2 fruit fly cellular contexts compared by ENCODE assay signal in genomic region chr2L:1073530-1073929, dm6.
TF ChIP-seq lines count a peak whose summit lies in the region.

No protein-coding gene starts in this region.

TF ChIP-seq in whole organism, embryonic, 481 proteins besides CTCF, POLR2A, EP300 and RAD21 (continued from another document):
- no peak for TF ChIP-seq crol (GFP tag; IDR thresholded peaks at IDR 0.05; lab: Robert Waterston, UW)
- no peak for TF ChIP-seq lov (optimal IDR thresholded peaks at IDR 0.05; lab: Kevin White, UChicago)
- 0 out of 3 replicates have a peak, but pooled peaks have one; percentile 11 for TF ChIP-seq lov (GFP tag; IDR thresholded peaks at IDR 0.05; lab: Robert Waterston, UW)
- no peak for TF ChIP-seq CG8089 (GFP tag; optimal IDR thresholded peaks at IDR 0.05; lab: Kevin White, UChicago)
- no peak for TF ChIP-seq h (optimal IDR thresholded peaks at IDR 0.05; lab: Kevin White, UChicago)
- no peak for TF ChIP-seq HLH54F (GFP tag; optimal IDR thresholded peaks at IDR 0.05; lab: Kevin White, UChicago)
- peak; percentile 43 for TF ChIP-seq D19B (GFP tag; optimal IDR thresholded peaks at IDR 0.05; lab: Kevin White, UChicago)
- TF ChIP-seq CG11456 (GFP tag; IDR thresholded peaks at IDR 0.05; lab: Robert Waterston, UW): no peak
- TF ChIP-seq Pdp1 (GFP tag; optimal IDR thresholded peaks at IDR 0.05; lab: Kevin White, UChicago): peak in 1 of 2 experiments; percentile 10
- no peak for TF ChIP-seq CG2889 (GFP tag; IDR thresholded peaks at IDR 0.05; lab: Robert Waterston, UW)
- no peak for TF ChIP-seq hbn (GFP tag; IDR thresholded peaks at IDR 0.05; lab: Robert Waterston, UW; ENCODE audit: partially characterized antibody)
- TF ChIP-seq Hmx (GFP tag; optimal IDR thresholded peaks at IDR 0.05; lab: Kevin White, UChicago): no peak
- TF ChIP-seq row (GFP tag; IDR thresholded peaks at IDR 0.05; lab: Robert Waterston, UW): peak; percentile 28; the same call in 1 of the 3 replicates
- TF ChIP-seq fd96Cb (tag; optimal IDR thresholded peaks at IDR 0.05; lab: Kevin White, UChicago): no peak
- TF ChIP-seq Dfd (GFP tag; optimal IDR thresholded peaks at IDR 0.05; lab: Kevin White, UChicago): no peak
- peak; percentile 47; the same call in 1 of the 2 replicates for TF ChIP-seq Drgx (GFP tag; IDR thresholded peaks at IDR 0.05; lab: Robert Waterston, UW)
- TF ChIP-seq dimm (GFP tag; IDR thresholded peaks at IDR 0.05; lab: Robert Waterston, UW): no peak
- TF ChIP-seq nau (GFP tag; optimal IDR thresholded peaks at IDR 0.05; lab: Kevin White, UChicago): no peak
- no peak for TF ChIP-seq sna (GFP tag; IDR thresholded peaks at IDR 0.05; lab: Robert Waterston, UW; ENCODE audit: partially characterized antibody)
- TF ChIP-seq Fer3 (tag; optimal IDR thresholded peaks at IDR 0.05; lab: Kevin White, UChicago): no peak
- no peak for TF ChIP-seq CG6175 (GFP tag; IDR thresholded peaks at IDR 0.05; lab: Robert Waterston, UW)
- no peak for TF ChIP-seq onecut (GFP tag; IDR thresholded peaks at IDR 0.05; lab: Robert Waterston, UW)
- TF ChIP-seq CG8765 (GFP tag; IDR thresholded peaks at IDR 0.05; lab: Robert Waterston, UW): no peak
- TF ChIP-seq CG8944 (GFP tag; optimal IDR thresholded peaks at IDR 0.05; lab: Kevin White, UChicago): no peak
- TF ChIP-seq C15 (GFP tag; IDR thresholded peaks at IDR 0.05; lab: Robert Waterston, UW): no peak
- no peak for TF ChIP-seq H2.0 (GFP tag; IDR thresholded peaks at IDR 0.05; lab: Robert Waterston, UW)
- TF ChIP-seq kni (GFP tag; optimal IDR thresholded peaks at IDR 0.05; lab: Kevin White, UChicago): no peak
- TF ChIP-seq seq (GFP tag; IDR thresholded peaks at IDR 0.05; lab: Robert Waterston, UW): no peak
- TF ChIP-seq ftz-f1 (GFP tag; optimal IDR thresholded peaks at IDR 0.05; lab: Kevin White, UChicago): no peak
- no peak for TF ChIP-seq cwo (GFP tag; optimal IDR thresholded peaks at IDR 0.05; lab: Kevin White, UChicago)
- TF ChIP-seq pb (GFP tag; optimal IDR thresholded peaks at IDR 0.05; lab: Kevin White, UChicago): no peak
- no peak for TF ChIP-seq sc (optimal IDR thresholded peaks at IDR 0.05; lab: Kevin White, UChicago)
- TF ChIP-seq sc (GFP tag; optimal IDR thresholded peaks at IDR 0.05; lab: Kevin White, UChicago): no peak
- no peak for TF ChIP-seq sisA (GFP tag; IDR thresholded peaks at IDR 0.05; lab: Robert Waterston, UW)
- TF ChIP-seq Mad (GFP tag; optimal IDR thresholded peaks at IDR 0.05; lab: Kevin White, UChicago): no peak
- TF ChIP-seq CG18011 (GFP tag; optimal IDR thresholded peaks at IDR 0.05; lab: Kevin White, UChicago): no peak
- no peak for TF ChIP-seq CG12299 (tag; optimal IDR thresholded peaks at IDR 0.05; lab: Kevin White, UChicago)
- no peak for TF ChIP-seq esg (GFP tag; conservative IDR thresholded peaks at IDR 0.05; lab: Robert Waterston, UW)
- no peak for TF ChIP-seq CG9817 (tag; optimal IDR thresholded peaks at IDR 0.05; lab: Kevin White, UChicago)
- TF ChIP-seq ssp (GFP tag; IDR thresholded peaks at IDR 0.05; lab: Robert Waterston, UW): 0 out of 2 replicates have a peak, but pooled peaks have one; percentile 5
- peak; percentile 54 for TF ChIP-seq lab (GFP tag; optimal IDR thresholded peaks at IDR 0.05; lab: Kevin White, UChicago)

TF ChIP-seq in whole organism, prepupa, 60 proteins besides CTCF, POLR2A, EP300 and RAD21 (continued from another document):
- peak; percentile 2 for TF ChIP-seq esn (GFP tag; optimal IDR thresholded peaks at IDR 0.05; lab: Kevin White, UChicago)
- TF ChIP-seq CG4318 (GFP tag; optimal IDR thresholded peaks at IDR 0.05; lab: Kevin White, UChicago): peak; percentile 32
- TF ChIP-seq vri (GFP tag; optimal IDR thresholded peaks at IDR 0.05; lab: Kevin White, UChicago): no peak
- no peak for TF ChIP-seq Lpt (GFP tag; optimal IDR thresholded peaks at IDR 0.05; lab: Kevin White, UChicago)
- peak; percentile 54; the same call in 1 of the 2 replicates for TF ChIP-seq CG15336 (GFP tag; IDR thresholded peaks at IDR 0.05; lab: Robert Waterston, UW)
- TF ChIP-seq Eip78C (GFP tag; lab: Kevin White, UChicago): peak; percentile 78
- TF ChIP-seq CG11762 (GFP tag; optimal IDR thresholded peaks at IDR 0.05; lab: Kevin White, UChicago; ENCODE audit: insufficient read depth): no peak
- no peak for TF ChIP-seq CG9139 (GFP tag; optimal IDR thresholded peaks at IDR 0.05; lab: Kevin White, UChicago)
- peak; percentile 73 for TF ChIP-seq Hr4 (GFP tag; optimal IDR thresholded peaks at IDR 0.05; lab: Kevin White, UChicago)
- TF ChIP-seq pdm3 (GFP tag; optimal IDR thresholded peaks at IDR 0.05; lab: Kevin White, UChicago): peak; percentile 48
- peak; percentile 52; the same call in 2 of the 3 replicates for TF ChIP-seq eg (GFP tag; IDR thresholded peaks at IDR 0.05; lab: Robert Waterston, UW)
- TF ChIP-seq Blimp-1 (GFP tag; optimal IDR thresholded peaks at IDR 0.05; lab: Kevin White, UChicago): no peak
- no peak for TF ChIP-seq Met (GFP tag; optimal IDR thresholded peaks at IDR 0.05; lab: Kevin White, UChicago)
- no peak for TF ChIP-seq CG10631 (GFP tag; optimal IDR thresholded peaks at IDR 0.05; lab: Kevin White, UChicago)
- no peak for TF ChIP-seq Sox102F (GFP tag; optimal IDR thresholded peaks at IDR 0.05; lab: Kevin White, UChicago)
- TF ChIP-seq cyc (GFP tag; optimal IDR thresholded peaks at IDR 0.05; lab: Kevin White, UChicago): no peak
- peak; percentile 12 for TF ChIP-seq lz (GFP tag; optimal IDR thresholded peaks at IDR 0.05; lab: Kevin White, UChicago)
- peak; percentile 2 for TF ChIP-seq Hr39 (GFP tag; optimal IDR thresholded peaks at IDR 0.05; lab: Kevin White, UChicago)
- TF ChIP-seq dac (GFP tag; optimal IDR thresholded peaks at IDR 0.05; lab: Kevin White, UChicago): peak; percentile 22
- peak; percentile 68 for TF ChIP-seq CG32006 (GFP tag; optimal IDR thresholded peaks at IDR 0.05; lab: Kevin White, UChicago)
- TF ChIP-seq fkh (GFP tag; optimal IDR thresholded peaks at IDR 0.05; lab: Kevin White, UChicago): no peak
- TF ChIP-seq CG6163 (GFP tag; IDR thresholded peaks at IDR 0.05; lab: Robert Waterston, UW): no peak
- no peak for TF ChIP-seq CG8319 (GFP tag; optimal IDR thresholded peaks at IDR 0.05; lab: Kevin White, UChicago)
- no peak for TF ChIP-seq CG6854 (GFP tag; optimal IDR thresholded peaks at IDR 0.05; lab: Kevin White, UChicago)
- TF ChIP-seq CG6792 (GFP tag; optimal IDR thresholded peaks at IDR 0.05; lab: Kevin White, UChicago): no peak
- no peak for TF ChIP-seq CG34406 (GFP tag; optimal IDR thresholded peaks at IDR 0.05; lab: Kevin White, UChicago)
- peak; percentile 67 for TF ChIP-seq CG8119 (GFP tag; IDR thresholded peaks at IDR 0.05; lab: Robert Waterston, UW)
- no peak for TF ChIP-seq CG11294 (GFP tag; IDR thresholded peaks at IDR 0.05; lab: Robert Waterston, UW)
- TF ChIP-seq Smox (GFP tag; optimal IDR thresholded peaks at IDR 0.05; lab: Kevin White, UChicago): no peak
- no peak for TF ChIP-seq CG6808 (GFP tag; optimal IDR thresholded peaks at IDR 0.05; lab: Kevin White, UChicago)
